Worm (Caenorhabditis elegans): ENCODE measurements around the gene phf-15.

DNA sequence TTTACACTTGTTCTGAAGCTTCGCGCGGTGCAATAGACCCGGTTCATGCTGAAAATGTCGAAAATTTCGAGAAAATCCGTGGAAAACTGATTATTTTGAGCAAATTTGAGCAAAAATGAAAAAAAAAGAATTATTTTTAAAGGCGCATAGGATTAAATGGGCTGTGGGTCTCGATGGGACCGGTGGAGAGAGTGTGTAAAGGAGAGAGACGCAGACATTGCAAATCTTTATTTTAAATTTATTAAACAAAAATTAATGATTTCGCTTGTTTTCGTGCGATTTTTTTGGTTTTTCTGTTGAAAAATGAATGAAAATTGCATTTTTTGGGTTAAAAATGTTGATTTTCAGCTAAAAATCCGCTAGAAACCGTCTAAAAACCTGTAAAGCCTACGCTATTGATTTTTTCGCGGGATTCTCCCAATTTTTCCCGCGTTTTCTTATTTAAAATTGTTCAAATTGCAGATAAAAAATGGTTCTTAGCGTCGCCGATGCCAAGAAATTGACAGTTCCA, 28.3 kb upstream of the phf-15 start, which contains the start of the genes Y53G8AR.8 and Y53G8AR.6:
- TF ChIP-seq ama-1 (optimal IDR thresholded peaks at IDR 0.05) (no peak), hmbx-1 (tag; optimal IDR thresholded peaks at IDR 0.05) (no peak), pes-1 (GFP tag; IDR thresholded peaks at IDR 0.05) (no peak), sea-1 (GFP tag; conservative IDR thresholded peaks at IDR 0.05) (no peak), flt-1 (GFP tag; IDR thresholded peaks at IDR 0.05) (no peak), ceh-36 (tag; optimal IDR thresholded peaks at IDR 0.05) (peak; percentile 9), tra-4 (tag; optimal IDR thresholded peaks at IDR 0.05) (no peak), ceh-13 (GFP tag; optimal IDR thresholded peaks at IDR 0.05) (no peak), tbx-11 (GFP tag; IDR thresholded peaks at IDR 0.05) (no peak)

Measured in whole organism, early embryonic.